Fruit fly (Drosophila melanogaster): ENCODE measurements around the gene CG43339.
A peak's percentile ranks its signal among the peaks of the same experiment; 100 is the strongest.

The CG43339 gene

DNA sequence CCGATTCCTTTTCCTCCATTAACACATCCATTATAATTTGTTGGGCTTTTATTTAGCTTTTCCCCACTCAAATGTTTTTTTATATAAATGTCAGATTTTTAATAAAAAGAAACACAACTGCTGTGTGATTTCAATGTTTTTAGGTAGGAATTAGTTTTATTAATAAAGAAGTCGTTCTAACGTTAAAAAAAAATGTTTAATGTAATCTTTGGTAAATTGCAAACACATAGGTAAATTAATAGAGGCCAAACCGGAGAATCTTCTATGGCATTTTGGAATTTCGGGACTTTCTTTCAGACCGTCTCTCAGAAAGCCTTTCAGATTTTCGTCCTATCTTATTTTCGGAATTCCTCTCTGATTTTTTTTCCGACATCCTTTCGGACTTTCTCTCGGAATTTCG is at the start of gene CG43339:
Gene CG43339 (minus strand): TSS at position 101 of the 400 bp plus-strand sequence.
- TF ChIP-seq CTCF (optimal IDR thresholded peaks at IDR 0.05) (no peak), CG8478 (optimal IDR thresholded peaks at IDR 0.05) (no peak)

dm6 chr2L:18719583-18719982 is 46.5 kb upstream of the CG43339 start:
- TF ChIP-seq CTCF (optimal IDR thresholded peaks at IDR 0.05) (no peak), CG8478 (optimal IDR thresholded peaks at IDR 0.05) (no peak)

DNA sequence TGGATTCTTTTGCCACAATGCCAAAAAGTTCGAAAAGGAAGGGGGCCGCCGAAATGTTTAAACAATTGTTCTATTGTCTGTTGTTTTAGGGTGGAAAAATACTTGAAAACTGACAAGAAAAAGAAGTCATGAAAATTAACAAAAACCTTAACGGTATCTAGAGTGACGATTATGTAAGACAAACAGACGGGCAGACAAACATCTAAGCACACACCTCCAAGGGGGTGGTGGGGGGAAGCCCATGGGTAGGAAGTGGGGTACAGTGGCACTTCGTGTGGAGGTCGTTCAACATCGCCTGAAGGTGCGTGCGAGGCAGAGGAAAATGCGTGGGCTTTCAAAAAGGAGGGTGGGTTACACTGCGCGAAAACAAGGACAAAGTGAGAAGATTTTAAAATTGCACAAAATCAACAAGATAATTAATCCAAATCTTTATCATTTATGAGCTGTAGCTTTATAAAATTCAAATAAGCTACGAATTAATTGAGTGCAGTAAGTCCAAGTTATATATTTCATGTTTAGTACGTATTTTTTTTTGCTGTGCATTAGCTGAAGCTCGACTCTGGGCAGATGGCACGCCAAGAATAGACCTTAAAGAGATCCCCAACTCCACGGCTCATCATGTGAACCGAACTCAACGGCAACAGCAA is 44.4 kb upstream of the CG43339 start:
- no peak for TF ChIP-seq CTCF (optimal IDR thresholded peaks at IDR 0.05)
- TF ChIP-seq CG8478 (optimal IDR thresholded peaks at IDR 0.05): no peak

dm6 chr2L:18714086-18714485 is 41.0 kb upstream of the CG43339 start:
- no peak for TF ChIP-seq CG8478 (optimal IDR thresholded peaks at IDR 0.05)
- peak in 1 of 2 experiments; percentile 63 for TF ChIP-seq CTCF (optimal IDR thresholded peaks at IDR 0.05)

- TF ChIP-seq CTCF (optimal IDR thresholded peaks at IDR 0.05) (no peak), CG8478 (optimal IDR thresholded peaks at IDR 0.05) (no peak)
These were observed 40.6 kb upstream of the CG43339 start, which contains the start of gene Irk3 for dm6 chr2L:18713686-18714085. Gene Irk3 (minus strand): TSS chr2L:18713748.

dm6 chr2L:18708239-18708891 is 35.3 kb upstream of the CG43339 start, which contains the start of the genes Faf2 and Grip71:
Gene Faf2 (minus strand): TSS chr2L:18708688.
Gene Grip71 (plus strand): TSS chr2L:18708846.
- no peak for TF ChIP-seq CTCF (optimal IDR thresholded peaks at IDR 0.05)
- TF ChIP-seq CG8478 (optimal IDR thresholded peaks at IDR 0.05): no peak

dm6 chr2L:18707844-18708238 is 34.8 kb upstream of the CG43339 start:
- no peak for TF ChIP-seq CG8478 (optimal IDR thresholded peaks at IDR 0.05)
- TF ChIP-seq CTCF (optimal IDR thresholded peaks at IDR 0.05): no peak

DNA sequence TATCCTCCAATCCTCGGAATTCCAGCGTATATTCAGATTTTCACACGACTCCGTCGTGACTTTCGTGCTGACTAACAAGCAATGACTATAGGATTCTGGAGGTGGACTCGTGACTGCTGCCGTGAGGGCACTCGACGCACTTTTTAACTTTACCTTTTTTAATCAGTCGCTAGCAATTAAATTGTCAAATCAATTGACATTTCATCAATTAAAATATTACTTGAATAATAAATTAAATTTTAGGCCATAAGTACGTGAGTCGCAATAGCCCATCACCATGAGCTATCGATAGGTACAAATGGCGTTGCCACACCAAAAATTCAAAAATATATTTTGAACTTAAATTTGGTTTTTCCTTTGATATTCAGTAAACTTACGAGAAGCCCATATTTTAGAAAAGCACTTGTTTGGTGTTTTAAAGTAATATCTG is 32.5 kb upstream of the CG43339 start, which contains the start of gene Jwa:
Gene Jwa (minus strand): TSS at position 87 of the 430 bp plus-strand sequence.
- TF ChIP-seq CTCF (optimal IDR thresholded peaks at IDR 0.05) (no peak), CG8478 (optimal IDR thresholded peaks at IDR 0.05) (no peak)

DNA sequence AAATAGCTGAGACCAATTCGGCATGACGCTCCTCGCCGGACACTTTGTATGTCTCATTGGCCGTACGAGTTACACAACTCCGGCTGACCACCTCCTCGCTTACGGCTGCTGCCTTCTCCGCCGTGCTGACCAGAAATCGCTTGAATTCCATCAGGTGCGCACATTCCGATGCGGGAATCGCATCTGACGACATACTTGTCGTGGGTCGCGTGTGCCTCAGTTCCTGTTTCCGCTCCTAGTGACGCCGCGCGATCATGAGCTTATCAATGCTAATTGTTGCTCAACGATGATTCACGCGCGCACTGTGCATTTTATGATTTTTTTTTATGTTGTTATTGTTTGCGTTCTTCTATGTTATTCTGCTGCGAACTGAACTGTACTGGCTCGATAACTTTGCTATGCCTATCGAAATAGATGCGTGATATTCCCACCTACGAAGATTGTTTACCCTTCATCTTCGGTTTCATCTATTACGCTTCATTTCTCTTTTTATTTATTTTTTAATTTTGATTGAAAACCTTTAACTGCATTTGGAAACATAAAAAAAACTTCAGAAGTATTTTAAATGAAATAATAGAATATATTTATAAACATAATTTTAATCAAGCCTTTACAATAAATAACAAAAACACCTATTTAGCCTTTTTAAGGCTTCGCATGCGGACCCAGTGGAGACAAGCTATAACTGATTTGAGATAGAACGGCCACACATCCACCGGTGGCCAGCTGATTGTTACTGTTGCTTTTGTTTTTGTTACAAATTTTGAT is 29.8 kb upstream of the CG43339 start, which contains the start of the genes CG10376 and CG10343:
Gene CG10376 (minus strand): TSS at position 385 of the 768 bp plus-strand sequence.
Gene CG10343 (plus strand): TSS at position 753 of the 768 bp plus-strand sequence.
- TF ChIP-seq CG8478 (optimal IDR thresholded peaks at IDR 0.05) (no peak), CTCF (optimal IDR thresholded peaks at IDR 0.05) (no peak)

DNA sequence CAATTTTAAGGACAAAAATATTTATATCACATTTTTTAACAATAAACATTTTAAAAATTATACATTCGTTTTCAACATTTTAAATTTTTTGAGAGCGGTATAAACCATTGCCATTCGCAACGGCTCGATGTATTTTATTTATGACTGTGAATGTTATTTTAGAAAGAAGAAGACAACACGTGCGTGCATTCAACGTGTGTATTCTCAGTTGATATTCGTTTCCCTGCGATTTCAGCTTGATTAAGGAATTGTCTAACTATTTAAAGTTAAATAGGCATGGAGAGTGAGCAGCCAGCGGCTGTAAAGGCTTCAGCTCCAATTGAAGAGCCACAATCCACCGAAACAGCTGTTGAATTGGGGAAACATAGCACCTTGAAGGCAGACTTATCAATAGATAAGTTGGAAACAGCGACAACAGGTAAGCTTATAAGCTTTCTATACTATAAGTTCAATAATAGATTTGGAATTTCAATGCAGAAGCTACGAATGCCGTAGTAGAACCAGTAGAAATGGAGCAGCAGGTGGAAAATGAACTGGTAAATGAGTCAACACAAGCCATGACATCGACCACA is 25.6 kb upstream of the CG43339 start, which contains the start of gene CG10341:
Gene CG10341 (plus strand): TSS at position 156 of the 572 bp plus-strand sequence.
- TF ChIP-seq CTCF (optimal IDR thresholded peaks at IDR 0.05): no peak
- no peak for TF ChIP-seq CG8478 (optimal IDR thresholded peaks at IDR 0.05)

- TF ChIP-seq CTCF (optimal IDR thresholded peaks at IDR 0.05) (no peak), CG8478 (optimal IDR thresholded peaks at IDR 0.05) (no peak)
These were observed 22.3 kb upstream of the CG43339 start, which contains the start of the genes CG10383 and CG10338 for dm6 chr2L:18695404-18695804. Gene CG10383 (minus strand): TSS chr2L:18695602. Gene CG10338 (plus strand): TSS chr2L:18695664.

DNA sequence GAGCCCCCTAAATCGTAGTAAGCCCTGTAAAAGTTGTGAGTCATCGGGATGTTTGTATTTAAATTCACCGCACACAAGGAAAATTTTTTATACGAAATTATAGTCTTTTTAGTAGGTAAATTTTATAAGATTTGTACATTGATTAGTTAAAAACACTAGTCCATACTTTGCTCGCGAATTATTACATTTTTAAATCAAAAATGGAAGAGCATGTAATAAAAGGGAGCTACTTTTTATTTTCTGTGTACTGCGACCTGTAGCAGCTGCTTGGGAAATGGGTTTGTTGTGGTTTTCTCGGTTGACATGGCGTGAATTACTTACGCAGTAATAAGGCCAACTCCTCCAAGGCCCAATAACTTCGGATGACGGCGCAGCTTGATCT is 21.6 kb upstream of the CG43339 start:
- TF ChIP-seq CG8478 (optimal IDR thresholded peaks at IDR 0.05) (no peak), CTCF (optimal IDR thresholded peaks at IDR 0.05) (no peak)

DNA sequence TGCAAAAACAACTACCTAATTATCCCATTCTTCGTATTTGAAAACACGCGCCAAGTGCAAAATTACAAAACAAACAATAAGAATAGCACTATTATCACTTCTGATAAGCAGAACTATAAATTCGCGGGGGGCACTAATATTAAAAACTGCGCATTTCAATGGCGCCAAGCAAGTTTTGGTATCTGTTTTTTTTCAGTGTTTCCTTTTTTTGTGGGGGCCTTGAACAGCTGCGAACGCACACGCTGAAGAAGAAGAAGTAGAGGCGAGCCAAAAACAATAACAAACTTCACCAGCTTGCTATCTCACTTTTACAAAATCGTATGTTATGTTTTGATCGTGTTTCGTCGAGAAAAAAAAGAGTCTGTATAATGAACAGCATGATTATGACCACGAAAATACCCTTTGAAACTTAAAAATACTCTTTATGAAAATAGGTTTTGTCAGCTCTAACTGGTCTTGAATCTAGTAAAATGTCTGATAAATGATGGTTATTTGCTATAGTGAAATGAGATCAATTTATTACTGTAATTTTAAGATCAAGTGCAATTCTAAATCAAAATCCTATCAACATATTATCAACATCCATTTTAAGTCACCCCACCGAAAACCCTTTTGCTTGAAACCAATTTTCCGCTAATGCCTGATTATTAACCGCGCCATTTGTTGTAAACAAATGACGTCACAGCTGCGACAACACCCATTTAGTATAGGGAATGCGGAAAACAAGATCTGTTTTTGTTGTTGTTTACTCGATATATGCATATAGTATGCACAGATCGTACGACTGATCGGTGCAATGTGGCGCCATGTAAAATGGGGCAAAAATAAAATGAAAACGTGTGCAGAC is 21.0 kb upstream of the CG43339 start:
- TF ChIP-seq CTCF (optimal IDR thresholded peaks at IDR 0.05): no peak
- no peak for TF ChIP-seq CG8478 (optimal IDR thresholded peaks at IDR 0.05)

dm6 chr2L:18689376-18689775 is 16.3 kb upstream of the CG43339 start, which contains the start of gene CG10336:
Gene CG10336 (plus strand): TSS chr2L:18689528.
- no peak for TF ChIP-seq CG8478 (optimal IDR thresholded peaks at IDR 0.05)
- TF ChIP-seq CTCF (optimal IDR thresholded peaks at IDR 0.05): no peak

Data from S2 (cell line).